Worm (Caenorhabditis elegans) whole organism, young adult: ENCODE results near the gene F49F1.5.
"Not testable (repeated sequence)": the region's sequence is repeated elsewhere in the genome, so short reads cannot be mapped to it uniquely, and the experiment has no call there.

Source experiments
- B0261.1 ChIP-seq: sonication (generic microtip); optimal IDR thresholded peaks from 2 replicates; lab custom pipeline; 2016; ENCODE audit warnings: mild to moderate bottlenecking, missing genetic modification characterization, moderate library complexity, missing compliant biosample characterization
- B0336.3 ChIP-seq: fragments of 200-800 bp; sonication (Bioruptor generic); IDR thresholded peaks from 2 replicates; pipeline ENCODE4 v1.3.6; 2022; ENCODE audit warnings: missing genetic modification characterization, missing compliant biosample characterization
- C06A6.2 ChIP-seq: fragments of 200-800 bp; sonication (Bioruptor generic); conservative IDR thresholded peaks from 2 replicates; pipeline ENCODE4 v1.3.6; 2022; ENCODE audit warnings: missing genetic modification characterization, missing compliant biosample characterization
- C17E4.6 ChIP-seq: fragments of 200-800 bp; sonication (Bioruptor generic); IDR thresholded peaks from 2 replicates; pipeline ENCODE4 v1.3.6; 2022; ENCODE audit warnings: missing genetic modification reagents, missing genetic modification characterization, missing compliant biosample characterization
- D2030.7 ChIP-seq: fragments of 200-800 bp; sonication (Bioruptor generic); IDR thresholded peaks from 2 replicates; pipeline ENCODE4 v1.3.6; 2022; ENCODE audit warnings: missing genetic modification reagents, missing genetic modification characterization, missing compliant biosample characterization
- F22D6.2 ChIP-seq: sonication (generic microtip); optimal IDR thresholded peaks from 2 replicates; lab custom pipeline; 2016; ENCODE audit warnings: mild to moderate bottlenecking, missing genetic modification characterization, missing compliant biosample characterization
- F23B12.7 ChIP-seq: sonication (generic microtip); optimal IDR thresholded peaks from 2 replicates; lab custom pipeline; 2017; ENCODE audit warnings: missing genetic modification characterization, mild to moderate bottlenecking, missing compliant biosample characterization, antibody characterized with exemption, moderate library complexity; ENCODE audit not compliant: insufficient read depth
- F49E8.2 ChIP-seq: sonication (generic microtip); optimal IDR thresholded peaks from 3 replicates; lab custom pipeline; 2017; ENCODE audit warnings: missing genetic modification characterization, mild to moderate bottlenecking, missing compliant biosample characterization, antibody characterized with exemption, moderate library complexity; ENCODE audit not compliant: insufficient read depth
- F57A8.1 ChIP-seq: fragments of 200-800 bp; sonication (Bioruptor generic); optimal IDR thresholded peaks from 2 replicates; lab custom pipeline; 2018; ENCODE audit warnings: mild to moderate bottlenecking, missing genetic modification characterization, moderate library complexity, missing compliant biosample characterization
- aptf-3 ChIP-seq: fragments of 200-800 bp; sonication (Bioruptor generic); IDR thresholded peaks from 2 replicates; pipeline ENCODE4 v1.3.6; 2022; ENCODE audit warnings: missing genetic modification characterization, missing compliant biosample characterization
- bed-1 ChIP-seq: fragments of 200-800 bp; sonication (Bioruptor generic); IDR thresholded peaks from 2 replicates; pipeline ENCODE4 v1.3.6; 2022; ENCODE audit warnings: missing genetic modification reagents, missing genetic modification characterization, missing compliant biosample characterization
- cebp-1 ChIP-seq, 2 experiments: fragments of 200-800 bp in 1 of 2; sonication (Bioruptor generic) in 1 of 2; sonication (generic microtip) in 1 of 2; IDR thresholded peaks in 1 of 2; optimal IDR thresholded peaks in 1 of 2; 2 replicates each; pipeline versions ENCODE4 v1.3.6 to Lab custom; 2017 to 2022; ENCODE audit warnings: missing compliant biosample characterization in 2 of 2, missing genetic modification characterization in 2 of 2, mild to moderate bottlenecking in 1 of 2, missing genetic modification reagents in 1 of 2, moderate library complexity in 1 of 2
- egl-44 ChIP-seq: fragments of 200-800 bp; sonication (Bioruptor generic); IDR thresholded peaks from 2 replicates; pipeline ENCODE4 v1.3.6; 2022; ENCODE audit warnings: missing genetic modification reagents, missing genetic modification characterization, missing compliant biosample characterization
- egrh-3 ChIP-seq: fragments of 200-800 bp; sonication (Bioruptor generic); IDR thresholded peaks from 2 replicates; pipeline ENCODE4 v1.3.6; 2022; ENCODE audit warnings: missing genetic modification reagents, missing genetic modification characterization, missing compliant biosample characterization
- ekl-4 ChIP-seq: fragments of 200-800 bp; sonication (Bioruptor generic); IDR thresholded peaks from 2 replicates; pipeline ENCODE4 v1.3.6; 2022; ENCODE audit warnings: missing genetic modification reagents, missing genetic modification characterization, missing compliant biosample characterization
- him-1 ChIP-seq: sonication (generic microtip); optimal IDR thresholded peaks from 2 replicates; lab custom pipeline; 2016; ENCODE audit warnings: missing genotype, missing genetic modification reagents, missing genetic modification characterization, missing compliant biosample characterization
- hlh-12 ChIP-seq: sonication (generic microtip); optimal IDR thresholded peaks from 2 replicates; lab custom pipeline; 2016; ENCODE audit warnings: missing genetic modification characterization, missing compliant biosample characterization
- lag-1 ChIP-seq: fragments of 200-800 bp; sonication (Bioruptor generic); IDR thresholded peaks from 2 replicates; pipeline ENCODE4 v1.3.6; 2022; ENCODE audit warnings: missing genetic modification reagents, missing genetic modification characterization, missing compliant biosample characterization
- let-526 ChIP-seq: fragments of 200-800 bp; sonication (Bioruptor generic); IDR thresholded peaks from 2 replicates; pipeline ENCODE4 v1.3.6; 2022; ENCODE audit warnings: missing genetic modification reagents, missing genetic modification characterization, missing compliant biosample characterization
- let-607 ChIP-seq, 2 experiments: fragments of 200-800 bp in 1 of 2; sonication (Bioruptor generic) in 1 of 2; sonication (generic microtip) in 1 of 2; optimal IDR thresholded peaks; 2 replicates each; lab custom pipeline; 2016 to 2018; ENCODE audit warnings: mild to moderate bottlenecking in 2 of 2, missing compliant biosample characterization in 2 of 2, missing genetic modification characterization in 2 of 2, moderate library complexity in 2 of 2, missing genotype in 1 of 2
- lin-26 ChIP-seq: fragments of 200-800 bp; sonication (Bioruptor generic); IDR thresholded peaks from 2 replicates; pipeline ENCODE4 v1.3.6; 2022; ENCODE audit warnings: missing genetic modification reagents, missing genetic modification characterization, missing compliant biosample characterization
- lsl-1 ChIP-seq: fragments of 200-800 bp; sonication (Bioruptor generic); optimal IDR thresholded peaks from 2 replicates; lab custom pipeline; 2018; ENCODE audit warnings: mild to moderate bottlenecking, missing genetic modification characterization, moderate library complexity, missing compliant biosample characterization
- madf-10 ChIP-seq: sonication (generic microtip); optimal IDR thresholded peaks from 2 replicates; lab custom pipeline; 2016; ENCODE audit warnings: mild to moderate bottlenecking, missing genetic modification characterization, missing compliant biosample characterization
- mcd-1 ChIP-seq: fragments of 200-800 bp; sonication (Bioruptor generic); IDR thresholded peaks from 2 replicates; pipeline ENCODE4 v1.3.6; 2022; ENCODE audit warnings: missing genetic modification reagents, missing genetic modification characterization, missing compliant biosample characterization
- mxl-1 ChIP-seq: sonication (generic microtip); optimal IDR thresholded peaks from 2 replicates; lab custom pipeline; 2016; ENCODE audit warnings: missing genetic modification characterization, missing compliant biosample characterization
- nfya-2 ChIP-seq: fragments of 200-800 bp; sonication (Bioruptor generic); IDR thresholded peaks from 2 replicates; pipeline ENCODE4 v1.3.6; 2022; ENCODE audit warnings: missing genetic modification reagents, missing genetic modification characterization, missing compliant biosample characterization
- nhr-27 ChIP-seq: fragments of 200-800 bp; sonication (Bioruptor generic); optimal IDR thresholded peaks from 2 replicates; lab custom pipeline; 2018; ENCODE audit warnings: mild to moderate bottlenecking, missing genetic modification characterization, moderate library complexity, missing compliant biosample characterization
- nhr-80 ChIP-seq: sonication (generic microtip); optimal IDR thresholded peaks from 2 replicates; lab custom pipeline; 2016; ENCODE audit warnings: missing genetic modification characterization, missing compliant biosample characterization
- pbrm-1 ChIP-seq: fragments of 200-800 bp; sonication (Bioruptor generic); IDR thresholded peaks from 2 replicates; pipeline ENCODE4 v1.3.6; 2022; ENCODE audit warnings: missing genetic modification reagents, missing genetic modification characterization, missing compliant biosample characterization
- sdz-38 ChIP-seq: sonication (generic microtip); optimal IDR thresholded peaks from 2 replicates; lab custom pipeline; 2016; ENCODE audit warnings: missing genotype, missing genetic modification characterization, missing compliant biosample characterization
- snpc-1.1 ChIP-seq: sonication (generic microtip); optimal IDR thresholded peaks from 2 replicates; lab custom pipeline; 2017; ENCODE audit warnings: missing genetic modification characterization, mild to moderate bottlenecking, missing compliant biosample characterization, antibody characterized with exemption, moderate library complexity, missing genotype, missing genetic modification reagents; ENCODE audit not compliant: insufficient read depth
- snpc-4 ChIP-seq, 5 experiments: fragments of 150-350 bp in 1 of 5; sonication (generic microtip) in 4 of 5; optimal IDR thresholded peaks; 2 replicates each; lab custom pipeline; 2014 to 2018; ENCODE audit warnings: missing genetic modification characterization in 5 of 5, missing biosample characterization in 3 of 5, antibody characterized with exemption in 2 of 5, mild to moderate bottlenecking in 2 of 5, missing compliant biosample characterization in 2 of 5, missing genotype in 2 of 5, moderate library complexity in 2 of 5, missing genetic modification reagents in 1 of 5
- somi-1 ChIP-seq: fragments of 200-800 bp; sonication (Bioruptor generic); optimal IDR thresholded peaks from 2 replicates; lab custom pipeline; 2018; ENCODE audit warnings: mild to moderate bottlenecking, missing genetic modification characterization, missing compliant biosample characterization
- ztf-28 ChIP-seq: fragments of 200-800 bp; sonication (Bioruptor generic); IDR thresholded peaks from 2 replicates; pipeline ENCODE4 v1.3.6; 2022; ENCODE audit warnings: missing genetic modification reagents, missing genetic modification characterization, missing compliant biosample characterization

Gene F49F1.5

ce11 chrIV:4152143-4152542 lies 31.9 kb upstream of the F49F1.5 start, which contains the start of the genes K08D10.10 and R07C12.1:
Gene K08D10.10, plus strand, starts transcription at chrIV:4152235.
Gene R07C12.1, plus strand, starts transcription at chrIV:4152456.
- TF ChIP-seq let-607 (tag; optimal IDR thresholded peaks at IDR 0.05; lab: Kevin White, UChicago) (no peak), nhr-80 (tag; lab: Kevin White, UChicago) (peak; percentile 42)

- no peak for TF ChIP-seq him-1 (tag; lab: Kevin White, UChicago)
- TF ChIP-seq hlh-12 = no peak
- no peak for TF ChIP-seq aptf-3 (GFP tag; lab: Robert Waterston, UW)
- TF ChIP-seq let-526 (GFP tag; lab: Robert Waterston, UW) = no peak
- no peak for TF ChIP-seq somi-1 (GFP tag; lab: Kevin White, UChicago)
- no peak for TF ChIP-seq snpc-1.1 (tag; lab: Kevin White, UChicago)
- TF ChIP-seq C17E4.6 = no peak
- TF ChIP-seq nfya-2 (GFP tag; lab: Robert Waterston, UW) = no peak
- no peak for TF ChIP-seq cebp-1 (GFP tag; IDR thresholded peaks at IDR 0.05; lab: Robert Waterston, UW)
- TF ChIP-seq cebp-1 (tag; optimal IDR thresholded peaks at IDR 0.05; lab: Kevin White, UChicago) = no peak
- no peak for TF ChIP-seq F57A8.1 (GFP tag; lab: Kevin White, UChicago)
- no peak for TF ChIP-seq D2030.7 (GFP tag; lab: Robert Waterston, UW)
- TF ChIP-seq ztf-28 (GFP tag; lab: Robert Waterston, UW) = no peak
- no peak for TF ChIP-seq lag-1 (GFP tag; lab: Robert Waterston, UW)
- TF ChIP-seq madf-10 (tag; lab: Kevin White, UChicago) = no peak
- TF ChIP-seq, all 124 proteins: peak for 0
Measured at ce11 chrIV:4150138-4150537, 29.9 kb upstream of the F49F1.5 start.

ce11 chrIV:4147891-4148290 lies 27.7 kb upstream of the F49F1.5 start:
- no peak for TF ChIP-seq mcd-1 (GFP tag; lab: Robert Waterston, UW)
- peak; percentile 77 for TF ChIP-seq nhr-80 (tag; lab: Kevin White, UChicago)
- TF ChIP-seq, all 124 proteins: peak for 1

DNA sequence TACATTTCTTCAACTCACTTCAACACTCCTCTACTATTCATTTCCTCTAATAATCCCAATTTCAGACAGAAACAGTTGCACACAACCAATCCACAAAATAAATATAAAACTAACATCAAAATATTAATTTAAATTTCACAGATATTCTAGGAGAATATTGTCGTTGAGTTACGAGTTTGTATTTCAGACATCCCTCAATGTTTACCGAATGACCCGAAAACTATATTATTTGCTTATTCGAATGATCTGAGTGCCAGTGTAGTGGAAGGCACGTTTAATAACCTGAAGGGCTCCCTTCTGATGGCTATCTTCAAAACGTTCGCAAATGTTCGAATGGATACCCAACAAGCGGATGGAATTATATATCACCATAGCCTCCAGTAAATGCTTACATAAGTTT lies 24.6 kb upstream of the F49F1.5 start, which contains the start of gene R07C12.3:
R07C12.3 (plus strand) TSS at position 301 of the 400 bp plus-strand sequence.
- no peak for TF ChIP-seq egrh-3 (GFP tag; lab: Robert Waterston, UW)
- no peak for TF ChIP-seq egl-44 (GFP tag; lab: Robert Waterston, UW)
- no peak for TF ChIP-seq C06A6.2 (GFP tag; lab: Robert Waterston, UW)
- TF ChIP-seq B0261.1 (tag; lab: Kevin White, UChicago) = no peak
- TF ChIP-seq F22D6.2 = no peak
- TF ChIP-seq lin-26 = no peak
- no peak for TF ChIP-seq B0336.3 (GFP tag; lab: Robert Waterston, UW)
- no peak for TF ChIP-seq bed-1
- TF ChIP-seq mxl-1 = no peak
- TF ChIP-seq nhr-27 (tag; lab: Kevin White, UChicago) = no peak
- no peak for TF ChIP-seq snpc-4 (GFP tag; optimal IDR thresholded peaks at IDR 0.05; lab: Kevin White, UChicago)
- TF ChIP-seq snpc-4 (tag; optimal IDR thresholded peaks at IDR 0.05; lab: Kevin White, UChicago) = no peak
- no peak for TF ChIP-seq ekl-4 (GFP tag; lab: Robert Waterston, UW)
- no peak for TF ChIP-seq sdz-38 (tag; lab: Kevin White, UChicago)
- no peak for TF ChIP-seq lsl-1 (GFP tag; lab: Kevin White, UChicago)

DNA sequence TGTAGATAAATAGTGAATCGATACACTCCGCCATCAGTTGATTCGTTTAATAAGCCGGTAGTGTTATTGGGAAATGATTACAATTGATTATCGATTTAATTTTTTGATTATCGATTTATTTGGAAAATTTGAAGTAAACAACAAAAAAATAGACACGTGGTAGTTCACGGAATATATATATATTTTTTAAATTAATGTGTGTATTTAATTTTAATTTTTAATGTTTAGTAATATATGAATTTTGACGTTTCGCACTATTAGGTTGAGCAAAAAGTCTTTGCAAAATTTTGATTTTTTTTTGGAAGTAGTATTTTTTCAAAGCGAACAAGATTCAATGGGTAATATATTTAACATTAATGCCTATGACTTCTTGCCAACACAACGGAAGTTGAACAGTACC lies 22.8 kb upstream of the F49F1.5 start, which contains the start of gene F49F1.12:
F49F1.12 (minus strand) TSS at position 101 of the 400 bp plus-strand sequence.
- not testable (repeated sequence) for TF ChIP-seq pbrm-1; F23B12.7 (tag; lab: Kevin White, UChicago); F49E8.2
